Worm (Caenorhabditis elegans): ENCODE results near the gene Y17G9B.8.

DNA sequence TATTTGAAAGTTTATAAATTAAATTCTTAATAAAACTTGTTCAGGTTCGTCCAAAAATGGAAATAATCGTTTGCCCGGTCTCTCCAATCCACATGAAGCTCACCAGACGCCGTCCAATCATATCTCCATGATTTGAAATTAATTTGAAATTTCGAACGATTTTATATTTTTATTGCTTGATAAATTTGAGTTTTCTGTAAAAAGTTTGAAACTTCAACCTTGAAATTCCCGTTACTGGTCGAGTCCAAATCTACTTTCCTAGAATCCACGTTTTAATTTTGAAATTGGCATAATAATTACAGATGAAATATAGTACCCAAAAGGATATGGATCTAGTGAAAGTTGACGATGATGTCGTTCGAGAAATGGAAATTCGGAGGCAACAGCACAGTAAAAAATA lies 5.8 kb upstream of the Y17G9B.8 start, which contains the start of gene npp-26:
- no peak for TF ChIP-seq lsy-2 (tag; optimal IDR thresholded peaks at IDR 0.05)
- TF ChIP-seq nhr-28 (tag; optimal IDR thresholded peaks at IDR 0.05): no peak
- TF ChIP-seq zag-1 (tag; optimal IDR thresholded peaks at IDR 0.05): no peak
- TF ChIP-seq pqm-1 (tag; optimal IDR thresholded peaks at IDR 0.05): no peak
- no peak for TF ChIP-seq tag-97 (GFP tag; IDR thresholded peaks at IDR 0.05)
- TF ChIP-seq ceh-28 (tag; optimal IDR thresholded peaks at IDR 0.05): no peak
- TF ChIP-seq spr-3 (GFP tag; optimal IDR thresholded peaks at IDR 0.05): no peak

Data from whole organism, L4 larva.